Fruit fly (Drosophila melanogaster) S2 (cell line): Measurements from ENCODE around the gene SdhC.

Experiments
- CG8478 ChIP-seq: fragments of >200 bp; optimal IDR thresholded peaks from 2 replicates; lab custom pipeline; 2018
- CTCF ChIP-seq, 2 experiments: fragments of >200 bp; optimal IDR thresholded peaks; 2 replicates each; lab custom pipeline; 2018

DNA sequence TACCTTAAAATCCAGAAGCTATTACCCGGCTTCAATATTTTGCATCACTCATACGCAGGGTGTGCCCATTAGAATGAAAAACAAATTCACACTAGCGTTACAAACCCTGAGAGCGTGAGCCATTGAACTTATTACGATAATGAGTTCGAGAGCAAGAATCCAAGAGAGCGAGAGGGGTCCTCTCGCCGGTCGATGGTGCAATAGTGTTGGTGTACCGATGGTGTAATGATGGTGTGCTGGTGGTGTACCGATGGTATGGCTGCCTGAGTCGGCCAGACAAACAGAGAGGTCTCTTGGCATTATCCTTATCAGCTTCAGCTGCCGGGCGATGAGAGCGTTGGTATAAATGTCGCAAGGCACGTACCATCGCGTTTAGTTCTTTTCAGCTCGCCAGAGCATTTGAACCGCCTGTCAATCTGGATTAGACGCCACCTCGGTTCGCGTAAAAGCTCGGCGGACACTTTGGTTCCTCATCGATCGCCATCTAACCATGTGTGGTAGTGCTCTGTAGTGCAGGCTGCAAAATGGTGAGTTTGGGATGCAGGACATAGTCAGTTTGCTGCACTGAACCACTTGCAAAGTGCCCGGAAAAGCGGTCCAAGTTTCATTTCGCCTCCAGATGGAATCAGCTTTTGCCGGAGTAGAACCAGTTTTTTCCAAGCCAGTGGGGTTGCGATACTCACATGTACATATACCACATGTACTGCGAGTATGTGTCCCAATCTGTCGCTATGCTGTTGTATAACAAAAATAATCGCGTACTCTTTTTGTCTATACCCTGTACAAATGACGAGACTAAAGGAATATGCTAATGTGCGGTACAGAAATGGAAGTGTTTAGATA lies 9.4 kb downstream of the SdhC start:
- TF ChIP-seq CTCF (optimal IDR thresholded peaks at IDR 0.05; lab: Kevin White, UChicago), result no peak
- TF ChIP-seq CG8478 (lab: Kevin White, UChicago), result no peak
